Fruit fly (Drosophila melanogaster): ENCODE measurements around the gene CG14627.

dm6 chrX:1142567-1143347, 38.7 kb upstream of the CG14627 start:
- TF ChIP-seq Sin3A (optimal IDR thresholded peaks at IDR 0.05): no peak
- TF ChIP-seq h (optimal IDR thresholded peaks at IDR 0.05): no peak
- no peak for TF ChIP-seq psq (optimal IDR thresholded peaks at IDR 0.05)
- no peak for TF ChIP-seq ttk (optimal IDR thresholded peaks at IDR 0.05)
- TF ChIP-seq Myc (optimal IDR thresholded peaks at IDR 0.05): no peak
- TF ChIP-seq insv (optimal IDR thresholded peaks at IDR 0.05): no peak

All from Kc167 (cell line).